Worm (Caenorhabditis elegans) whole organism, L4/young adult: ENCODE measurements around the gene Y45F10B.3.

Source experiments
- W03F9.2 ChIP-seq: fragments of 150-350 bp; optimal IDR thresholded peaks from 2 replicates; lab custom pipeline; 2014; ENCODE audit warnings: missing biosample characterization, missing genetic modification characterization
- dao-5 ChIP-seq: sonication (generic microtip); optimal IDR thresholded peaks from 2 replicates; lab custom pipeline; 2016; ENCODE audit warnings: missing genotype, missing genetic modification characterization, moderate library complexity, missing compliant biosample characterization
- him-1 ChIP-seq: sonication (generic microtip); optimal IDR thresholded peaks from 2 replicates; lab custom pipeline; 2016; ENCODE audit warnings: missing genotype, missing genetic modification reagents, missing genetic modification characterization, missing compliant biosample characterization

DNA sequence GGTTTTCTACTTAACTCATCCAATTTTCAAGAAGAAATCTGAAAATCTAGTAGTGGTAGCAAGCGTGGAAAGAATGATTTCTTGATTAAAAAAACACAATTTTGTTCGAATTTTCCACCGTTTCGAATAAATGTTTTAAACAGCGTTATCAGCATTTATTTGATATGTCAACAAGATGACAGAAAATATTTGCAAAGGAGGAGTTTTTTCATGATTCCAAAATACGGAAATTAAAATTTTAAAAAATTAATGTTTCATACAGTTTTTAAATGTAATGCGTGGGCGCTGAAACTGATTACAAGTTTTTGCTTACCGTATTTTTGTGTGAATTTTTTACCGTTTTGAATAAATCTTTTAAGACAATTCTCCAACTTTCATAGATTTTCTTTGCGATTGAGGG is 39.2 kb downstream of the Y45F10B.3 start:
- no peak for TF ChIP-seq dao-5 (tag; lab: Kevin White, UChicago)
- no peak for TF ChIP-seq him-1
- TF ChIP-seq W03F9.2 (tag; lab: Kevin White, UChicago): no peak
